Worm (Caenorhabditis elegans): ENCODE measurements around the gene K02E7.4.

DNA sequence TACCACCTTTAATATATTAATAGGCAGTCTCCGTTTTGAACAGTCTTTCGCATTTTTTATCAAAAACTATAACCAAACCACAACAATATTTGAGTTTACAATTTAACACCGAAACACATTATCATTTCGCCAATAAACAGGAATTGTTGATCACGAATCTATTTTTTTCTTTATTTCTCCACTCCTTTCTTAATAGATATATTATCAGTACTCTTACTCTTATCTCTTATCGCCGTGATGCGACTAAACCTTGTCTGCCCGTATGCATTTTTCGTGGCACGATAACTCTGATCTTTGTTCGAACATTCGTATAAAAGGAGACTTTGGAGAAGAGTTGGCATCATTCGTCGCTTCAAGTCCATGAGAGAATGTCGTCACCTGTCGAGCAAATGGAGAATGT lies 15.4 kb upstream of the K02E7.4 start:
- TF ChIP-seq ztf-11 (tag; optimal IDR thresholded peaks at IDR 0.05) (no peak), lin-32 (GFP tag; optimal IDR thresholded peaks at IDR 0.05) (no peak), unc-39 (tag; optimal IDR thresholded peaks at IDR 0.05) (no peak), snpc-4 (tag; optimal IDR thresholded peaks at IDR 0.05) (no peak), unc-62 (GFP tag; optimal IDR thresholded peaks at IDR 0.05) (no peak), nhr-28 (tag; optimal IDR thresholded peaks at IDR 0.05) (no peak), nhr-237 (tag; optimal IDR thresholded peaks at IDR 0.05) (no peak), zip-8 (tag; optimal IDR thresholded peaks at IDR 0.05) (no peak), cnd-1 (tag; optimal IDR thresholded peaks at IDR 0.05) (no peak), ceh-43 (GFP tag; optimal IDR thresholded peaks at IDR 0.05) (no peak)
